Fruit fly (Drosophila melanogaster): ENCODE results near the gene sev.

sev gene

DNA sequence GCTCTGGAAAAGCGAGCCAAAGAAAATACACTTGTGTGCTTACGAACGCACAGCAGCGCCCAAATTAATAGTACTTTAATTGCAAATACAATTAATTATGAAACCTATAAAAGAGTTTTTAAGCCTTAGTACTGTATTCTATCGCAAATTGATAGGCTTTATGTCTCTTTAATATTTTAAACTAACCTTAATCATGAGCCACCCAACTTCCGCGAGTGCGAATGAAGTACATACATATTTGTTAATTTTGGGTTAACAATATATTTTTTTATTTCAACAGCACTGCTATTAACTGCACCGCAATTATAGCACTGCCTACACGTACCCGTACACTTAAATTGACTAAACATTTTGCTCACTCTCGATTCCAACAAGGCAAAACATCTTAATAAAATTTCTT is 4.9 kb downstream of the sev start (continued):
- TF ChIP-seq Usf (GFP tag; optimal IDR thresholded peaks at IDR 0.05): no peak
- no peak; the same call in 1 of the 2 replicates for TF ChIP-seq Rx (GFP tag; IDR thresholded peaks at IDR 0.05)
- TF ChIP-seq dimm (GFP tag; IDR thresholded peaks at IDR 0.05): no peak
- no peak for TF ChIP-seq CG2199 (GFP tag; IDR thresholded peaks at IDR 0.05)
- TF ChIP-seq Hsf (GFP tag; optimal IDR thresholded peaks at IDR 0.05): peak; percentile 26
- no peak for TF ChIP-seq Mrtf (GFP tag; IDR thresholded peaks at IDR 0.05)
- TF ChIP-seq CG17612 (GFP tag; IDR thresholded peaks at IDR 0.05): no peak
- TF ChIP-seq CG15479 (GFP tag; optimal IDR thresholded peaks at IDR 0.05): no peak
- TF ChIP-seq CG12219 (GFP tag; optimal IDR thresholded peaks at IDR 0.05): peak; percentile 20
- TF ChIP-seq CG2129 (GFP tag; IDR thresholded peaks at IDR 0.05; ENCODE audit: partially characterized antibody): no peak
- no peak for TF ChIP-seq CG6683 (GFP tag; optimal IDR thresholded peaks at IDR 0.05)
- peak; percentile 52 for TF ChIP-seq Hand (GFP tag; optimal IDR thresholded peaks at IDR 0.05)
- TF ChIP-seq fd64A (GFP tag; optimal IDR thresholded peaks at IDR 0.05): no peak
- no peak for TF ChIP-seq CG34422 (GFP tag; IDR thresholded peaks at IDR 0.05)
- TF ChIP-seq Dref (GFP tag; IDR thresholded peaks at IDR 0.05): no peak
- no peak for TF ChIP-seq trem (tag; optimal IDR thresholded peaks at IDR 0.05)
- TF ChIP-seq Sin3A (optimal IDR thresholded peaks at IDR 0.05): no peak
- peak; percentile 13 for TF ChIP-seq pho (GFP tag; optimal IDR thresholded peaks at IDR 0.05)
- TF ChIP-seq CG9876 (GFP tag; optimal IDR thresholded peaks at IDR 0.05): no peak
- no peak for TF ChIP-seq CG7271 (tag; optimal IDR thresholded peaks at IDR 0.05)
- TF ChIP-seq Ssrp (tag; optimal IDR thresholded peaks at IDR 0.05): peak; percentile 28
- TF ChIP-seq CG8290 (GFP tag; optimal IDR thresholded peaks at IDR 0.05): no peak
- no peak for TF ChIP-seq CG8290 (tag; optimal IDR thresholded peaks at IDR 0.05)
- TF ChIP-seq ato (GFP tag; IDR thresholded peaks at IDR 0.05; ENCODE audit: partially characterized antibody): no peak
- no peak for TF ChIP-seq nom (GFP tag; optimal IDR thresholded peaks at IDR 0.05)
- TF ChIP-seq CG10565 (GFP tag; optimal IDR thresholded peaks at IDR 0.05): no peak
- no peak for TF ChIP-seq E2f1 (GFP tag; IDR thresholded peaks at IDR 0.05)
- TF ChIP-seq CG6813 (GFP tag; optimal IDR thresholded peaks at IDR 0.05): peak; percentile 50
- no peak for TF ChIP-seq ab (GFP tag; optimal IDR thresholded peaks at IDR 0.05)
- TF ChIP-seq CG11456 (GFP tag; IDR thresholded peaks at IDR 0.05): no peak
- TF ChIP-seq CG5953 (GFP tag; IDR thresholded peaks at IDR 0.05): no peak
- TF ChIP-seq Tbp (GFP tag; optimal IDR thresholded peaks at IDR 0.05): no peak
- TF ChIP-seq tgo (GFP tag; IDR thresholded peaks at IDR 0.05): no peak; the same call in 2 of the 3 replicates
- no peak for TF ChIP-seq croc (GFP tag; conservative IDR thresholded peaks at IDR 0.05)
- no peak for TF ChIP-seq hbn (GFP tag; IDR thresholded peaks at IDR 0.05; ENCODE audit: partially characterized antibody)
- TF ChIP-seq Max (GFP tag; optimal IDR thresholded peaks at IDR 0.05): peak; percentile 8
- TF ChIP-seq ems (GFP tag; optimal IDR thresholded peaks at IDR 0.05): no peak
- TF ChIP-seq oc (tag; optimal IDR thresholded peaks at IDR 0.05): no peak
- TF ChIP-seq CG18619 (GFP tag; optimal IDR thresholded peaks at IDR 0.05): peak; percentile 33
- no peak for TF ChIP-seq ap (GFP tag; IDR thresholded peaks at IDR 0.05)
- TF ChIP-seq Hr51 (GFP tag; optimal IDR thresholded peaks at IDR 0.05): peak in 1 of 2 experiments; percentile 75
- TF ChIP-seq CG17829 (tag; optimal IDR thresholded peaks at IDR 0.05): no peak
- TF ChIP-seq org-1 (GFP tag; optimal IDR thresholded peaks at IDR 0.05): no peak
- no peak for TF ChIP-seq CG13287 (GFP tag; IDR thresholded peaks at IDR 0.05; ENCODE audit: partially characterized antibody)
- peak; percentile 58 for TF ChIP-seq CG11696 (GFP tag; IDR thresholded peaks at IDR 0.05)
- no peak for TF ChIP-seq crc (GFP tag; optimal IDR thresholded peaks at IDR 0.05)
- no peak for TF ChIP-seq mirr (GFP tag; optimal IDR thresholded peaks at IDR 0.05)
- TF ChIP-seq chm (GFP tag; IDR thresholded peaks at IDR 0.05): no peak
- no peak for TF ChIP-seq CG6272 (GFP tag; IDR thresholded peaks at IDR 0.05)
- TF ChIP-seq vfl (GFP tag; optimal IDR thresholded peaks at IDR 0.05): no peak
- no peak for TF ChIP-seq pita (GFP tag; optimal IDR thresholded peaks at IDR 0.05)
- no peak for TF ChIP-seq CG13296 (GFP tag; optimal IDR thresholded peaks at IDR 0.05)
- no peak for TF ChIP-seq sr (GFP tag; IDR thresholded peaks at IDR 0.05)
